Fruit fly (Drosophila melanogaster) whole organism, adult: ENCODE measurements around the gene CG32547.
A peak's percentile ranks its signal among the peaks of the same experiment; 100 is the strongest.

Source experiments
- CG1620 ChIP-seq: fragments of 200-800 bp; sonication (Bioruptor generic); optimal IDR thresholded peaks from 2 replicates; lab custom pipeline; 2016; ENCODE audit warnings: missing biosample characterization, missing genetic modification characterization
- CG7101 ChIP-seq: fragments of 200-800 bp; sonication (Bioruptor generic); optimal IDR thresholded peaks from 2 replicates; lab custom pipeline; 2018; ENCODE audit warnings: missing biosample characterization, mild to moderate bottlenecking, missing genetic modification characterization, moderate library complexity
- kay ChIP-seq: fragments of 200-800 bp; sonication (Bioruptor generic); peaks from one replicate; lab custom pipeline; 2016; ENCODE audit warnings: missing biosample characterization, missing genetic modification characterization, borderline replicate concordance

- TF ChIP-seq kay (GFP tag; lab: Kevin White, UChicago), result no peak
- TF ChIP-seq CG1620 (GFP tag; lab: Kevin White, UChicago), result no peak
- peak; percentile 58 for TF ChIP-seq CG7101 (tag; lab: Kevin White, UChicago)
Measured at dm6 chrX:18494165-18494740, 15.0 kb upstream of the CG32547 start, which contains the start of gene CG15043.
